Worm (Caenorhabditis elegans) whole organism, early embryonic: Measurements from ENCODE around the gene ntl-3.
A peak's percentile ranks its signal among the peaks of the same experiment; 100 is the strongest.

Experiments used
- B0310.2 ChIP-seq: sonication (generic microtip); optimal IDR thresholded peaks from 2 replicates; lab custom pipeline; 2016; ENCODE audit warnings: mild to moderate bottlenecking, missing genetic modification characterization, missing compliant biosample characterization
- F13C5.2 ChIP-seq: sonication (generic microtip); optimal IDR thresholded peaks from 2 replicates; lab custom pipeline; 2017; ENCODE audit warnings: mild to moderate bottlenecking, missing genetic modification characterization, inconsistent platforms, missing compliant biosample characterization
- aly-1 ChIP-seq: sonication (generic microtip); optimal IDR thresholded peaks from 2 replicates; lab custom pipeline; 2016; ENCODE audit warnings: missing genetic modification characterization, missing compliant biosample characterization
- ama-1 ChIP-seq: fragments of 150-350 bp; optimal IDR thresholded peaks from 2 replicates; lab custom pipeline; 2014
- ceh-13 ChIP-seq: fragments of 200-800 bp; sonication (Bioruptor generic); optimal IDR thresholded peaks from 2 replicates; lab custom pipeline; 2018; ENCODE audit warnings: mild to moderate bottlenecking, missing genetic modification characterization, missing compliant biosample characterization
- ceh-36 ChIP-seq: sonication (generic microtip); optimal IDR thresholded peaks from 2 replicates; lab custom pipeline; 2016; ENCODE audit warnings: missing genetic modification characterization, inconsistent platforms, missing compliant biosample characterization
- ets-7 ChIP-seq: sonication (generic microtip); optimal IDR thresholded peaks from 2 replicates; lab custom pipeline; 2016; ENCODE audit warnings: missing genotype, missing genetic modification characterization, missing compliant biosample characterization
- flt-1 ChIP-seq: fragments of 200-800 bp; sonication (Bioruptor generic); IDR thresholded peaks from 2 replicates; pipeline ENCODE4 v1.3.6; 2022; ENCODE audit warnings: missing genetic modification characterization, missing compliant biosample characterization
- hmbx-1 ChIP-seq: sonication (generic microtip); optimal IDR thresholded peaks from 2 replicates; lab custom pipeline; 2016; ENCODE audit warnings: mild to moderate bottlenecking, missing genetic modification characterization, missing compliant biosample characterization
- hmg-4 ChIP-seq: fragments of 200-800 bp; sonication (Bioruptor generic); optimal IDR thresholded peaks from 2 replicates; lab custom pipeline; 2018; ENCODE audit warnings: mild to moderate bottlenecking, missing genetic modification characterization, missing compliant biosample characterization
- hnd-1 ChIP-seq: sonication (generic microtip); optimal IDR thresholded peaks from 2 replicates; lab custom pipeline; 2016; ENCODE audit warnings: missing genetic modification characterization, missing compliant biosample characterization
- pes-1 ChIP-seq: fragments of 200-800 bp; sonication (Bioruptor generic); IDR thresholded peaks from 2 replicates; pipeline ENCODE4 v1.3.6; 2022; ENCODE audit warnings: missing genetic modification reagents, missing genetic modification characterization, missing compliant biosample characterization
- scrt-1 ChIP-seq: fragments of 200-800 bp; sonication (Bioruptor generic); IDR thresholded peaks from 2 replicates; pipeline ENCODE4 v1.3.6; 2022; ENCODE audit warnings: missing genetic modification characterization, missing compliant biosample characterization
- sea-1 ChIP-seq: fragments of 200-800 bp; sonication (Bioruptor generic); conservative IDR thresholded peaks from 2 replicates; pipeline ENCODE4 v1.3.6; 2022; ENCODE audit warnings: missing genetic modification characterization, missing compliant biosample characterization
- tbx-11 ChIP-seq: fragments of 200-800 bp; sonication (Bioruptor generic); IDR thresholded peaks from 2 replicates; pipeline ENCODE4 v1.3.6; 2022; ENCODE audit warnings: missing genetic modification characterization, missing compliant biosample characterization
- tbx-37 ChIP-seq: fragments of 200-800 bp; sonication (Bioruptor generic); conservative IDR thresholded peaks from 2 replicates; pipeline ENCODE4 v1.3.6; 2022; ENCODE audit warnings: missing genetic modification reagents, missing genetic modification characterization, missing compliant biosample characterization
- tra-4 ChIP-seq: sonication (generic microtip); optimal IDR thresholded peaks from 2 replicates; lab custom pipeline; 2017; ENCODE audit warnings: missing genetic modification characterization, missing compliant biosample characterization

ntl-3 gene

DNA sequence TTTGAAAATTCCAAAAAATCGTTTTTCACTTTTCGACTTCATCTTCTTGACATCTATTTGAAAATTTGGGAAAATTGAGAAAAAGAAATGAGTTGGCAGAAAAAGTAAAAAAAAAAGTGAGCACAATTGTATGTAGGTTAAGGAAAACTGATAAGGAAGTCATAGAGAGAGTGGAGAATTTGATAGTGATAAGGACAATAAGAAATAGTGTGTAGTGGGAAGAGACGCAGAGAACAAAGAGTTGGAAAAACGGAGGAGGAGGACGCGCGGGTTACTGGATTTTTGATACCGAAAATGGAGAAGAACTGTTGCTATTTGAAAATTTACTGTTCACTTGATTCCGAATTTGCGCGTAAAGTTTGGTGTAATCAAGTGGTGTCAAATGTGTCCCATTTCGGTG lies 32.5 kb upstream of the ntl-3 start, which contains the start of gene Y56A3A.6:
Y56A3A.6 (minus strand) TSS at position 53 of the 400 bp plus-strand sequence.
- TF ChIP-seq ceh-36 (tag; lab: Kevin White, UChicago) = no peak
- TF ChIP-seq tra-4 = no peak
- no peak for TF ChIP-seq pes-1 (GFP tag; lab: Robert Waterston, UW)
- TF ChIP-seq B0310.2 (tag; lab: Kevin White, UChicago) = no peak
- TF ChIP-seq ceh-13 (GFP tag; lab: Kevin White, UChicago) = no peak
- no peak for TF ChIP-seq sea-1 (GFP tag; lab: Robert Waterston, UW)
- TF ChIP-seq hnd-1 (tag; lab: Kevin White, UChicago) = no peak
- TF ChIP-seq hmg-4 (GFP tag; lab: Kevin White, UChicago) = no peak
- no peak for TF ChIP-seq scrt-1 (GFP tag; lab: Robert Waterston, UW)

DNA sequence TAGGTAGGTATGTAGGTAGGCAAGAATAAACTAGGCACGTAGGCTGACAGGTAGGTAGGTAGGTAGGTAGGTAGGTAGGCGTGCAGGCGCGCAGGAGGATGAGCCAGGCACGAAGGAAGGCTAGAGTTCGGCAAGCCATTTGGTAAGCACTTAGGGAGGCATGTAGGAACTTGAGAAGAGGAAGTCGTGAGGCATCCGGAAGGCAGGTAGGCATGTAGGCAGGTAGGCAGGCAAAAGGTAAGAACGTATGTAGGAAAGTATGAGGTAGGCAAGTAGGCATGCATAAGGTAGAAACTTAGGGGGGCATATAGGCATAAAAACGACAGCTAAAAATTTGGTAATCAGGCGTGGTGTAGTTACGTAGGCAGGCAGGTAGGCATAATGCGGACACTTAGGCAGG lies 29.9 kb upstream of the ntl-3 start:
- TF ChIP-seq tbx-11 = no peak
- TF ChIP-seq tbx-37 (GFP tag; lab: Robert Waterston, UW) = no peak
- TF ChIP-seq ceh-13 (GFP tag; lab: Kevin White, UChicago) = no peak
- no peak for TF ChIP-seq ets-7 (tag; lab: Kevin White, UChicago)
- TF ChIP-seq ama-1 (lab: Kevin White, UChicago) = no peak
- TF ChIP-seq ceh-36 (tag; lab: Kevin White, UChicago) = no peak
- no peak for TF ChIP-seq hmg-4 (GFP tag; lab: Kevin White, UChicago)
- TF ChIP-seq B0310.2 (tag; lab: Kevin White, UChicago) = no peak
- TF ChIP-seq aly-1 (tag; lab: Kevin White, UChicago) = no peak
- TF ChIP-seq hnd-1 (tag; lab: Kevin White, UChicago) = no peak
- no peak for TF ChIP-seq hmbx-1 (tag; lab: Kevin White, UChicago)
- TF ChIP-seq scrt-1 (GFP tag; lab: Robert Waterston, UW) = no peak
- TF ChIP-seq flt-1 (GFP tag; lab: Robert Waterston, UW) = no peak
- no peak for TF ChIP-seq pes-1 (GFP tag; lab: Robert Waterston, UW)
- no peak for TF ChIP-seq tra-4
- TF ChIP-seq sea-1 (GFP tag; lab: Robert Waterston, UW) = no peak
- TF ChIP-seq F13C5.2 (tag; lab: Kevin White, UChicago) = no peak

DNA sequence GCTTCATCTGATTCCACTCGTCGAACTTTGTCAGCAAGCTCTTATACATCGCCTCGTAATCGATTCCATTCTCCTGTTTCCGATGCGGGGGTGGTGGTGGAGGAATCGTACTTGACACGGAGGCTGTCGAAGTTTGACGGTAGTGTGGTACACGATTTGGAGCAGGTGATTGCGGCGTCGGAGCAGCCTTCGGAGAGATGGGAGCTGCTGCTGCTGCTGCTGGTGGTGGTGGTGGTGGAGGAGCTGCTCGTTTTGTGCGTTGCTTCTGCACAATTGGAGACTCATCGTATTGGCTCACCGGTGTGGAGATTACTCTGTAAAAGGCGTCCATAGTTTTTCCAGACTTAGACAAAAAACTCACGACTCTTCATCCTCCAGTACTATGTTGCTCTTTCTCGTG lies 28.0 kb upstream of the ntl-3 start:
- no peak for TF ChIP-seq tbx-37 (GFP tag; lab: Robert Waterston, UW)
- TF ChIP-seq ets-7 (tag; lab: Kevin White, UChicago) = no peak
- TF ChIP-seq sea-1 (GFP tag; lab: Robert Waterston, UW) = no peak
- no peak for TF ChIP-seq aly-1 (tag; lab: Kevin White, UChicago)
- no peak for TF ChIP-seq ceh-36 (tag; lab: Kevin White, UChicago)
- TF ChIP-seq hnd-1 (tag; lab: Kevin White, UChicago) = no peak
- no peak for TF ChIP-seq F13C5.2 (tag; lab: Kevin White, UChicago)

DNA sequence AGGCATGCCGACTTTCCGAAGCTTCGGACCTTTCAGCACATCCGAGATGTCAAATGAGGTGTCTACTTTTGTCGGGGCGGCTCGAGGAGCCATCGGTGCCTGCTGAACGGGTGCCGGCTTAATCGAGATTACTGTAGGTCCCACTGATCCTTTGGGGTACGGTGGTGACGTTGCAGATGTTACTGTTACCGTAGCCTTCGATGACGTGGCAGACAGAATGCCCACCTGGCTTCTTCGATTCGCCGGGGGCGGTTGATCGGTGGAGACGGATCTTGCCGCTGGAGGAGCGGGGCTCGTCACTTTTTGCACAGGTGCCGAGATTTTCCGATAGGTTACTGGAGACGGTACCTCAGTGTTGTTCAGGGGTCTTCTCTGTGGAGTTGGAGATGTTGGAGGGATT lies 25.4 kb upstream of the ntl-3 start:
- TF ChIP-seq B0310.2 (tag; lab: Kevin White, UChicago) (no peak), aly-1 (tag; lab: Kevin White, UChicago) (no peak), ceh-13 (GFP tag; lab: Kevin White, UChicago) (no peak), ama-1 (lab: Kevin White, UChicago) (no peak), F13C5.2 (tag; lab: Kevin White, UChicago) (no peak), scrt-1 (GFP tag; lab: Robert Waterston, UW) (no peak), sea-1 (GFP tag; lab: Robert Waterston, UW) (no peak), flt-1 (GFP tag; lab: Robert Waterston, UW) (no peak), tra-4 (no peak), pes-1 (GFP tag; lab: Robert Waterston, UW) (no peak), tbx-11 (no peak)

DNA sequence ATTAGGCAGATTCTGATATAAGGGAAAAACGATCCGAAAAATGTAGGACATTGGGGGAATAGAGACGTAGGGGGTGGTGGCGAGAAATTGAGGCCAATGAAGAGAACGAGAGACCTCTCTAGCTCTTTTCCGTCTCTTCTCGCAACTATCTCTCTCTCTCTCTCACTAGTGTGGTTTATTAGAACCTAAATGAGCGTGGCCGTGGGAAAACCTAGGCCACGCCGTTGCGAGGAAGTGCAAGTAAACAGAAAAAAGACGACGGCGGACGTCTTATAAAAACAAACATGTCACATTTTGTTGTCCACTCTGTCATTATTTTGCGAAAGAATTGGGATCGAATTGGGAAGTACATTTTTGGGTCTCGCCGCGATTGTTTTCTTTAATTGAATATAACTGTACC lies 23.7 kb upstream of the ntl-3 start:
- TF ChIP-seq aly-1 (tag; lab: Kevin White, UChicago) (no peak), pes-1 (GFP tag; lab: Robert Waterston, UW) (peak; percentile 43; the same call in 1 of the 2 replicates), tra-4 (no peak), hmg-4 (GFP tag; lab: Kevin White, UChicago) (peak; percentile 72), F13C5.2 (tag; lab: Kevin White, UChicago) (peak; percentile 55), tbx-37 (GFP tag; lab: Robert Waterston, UW) (peak; percentile 51)

DNA sequence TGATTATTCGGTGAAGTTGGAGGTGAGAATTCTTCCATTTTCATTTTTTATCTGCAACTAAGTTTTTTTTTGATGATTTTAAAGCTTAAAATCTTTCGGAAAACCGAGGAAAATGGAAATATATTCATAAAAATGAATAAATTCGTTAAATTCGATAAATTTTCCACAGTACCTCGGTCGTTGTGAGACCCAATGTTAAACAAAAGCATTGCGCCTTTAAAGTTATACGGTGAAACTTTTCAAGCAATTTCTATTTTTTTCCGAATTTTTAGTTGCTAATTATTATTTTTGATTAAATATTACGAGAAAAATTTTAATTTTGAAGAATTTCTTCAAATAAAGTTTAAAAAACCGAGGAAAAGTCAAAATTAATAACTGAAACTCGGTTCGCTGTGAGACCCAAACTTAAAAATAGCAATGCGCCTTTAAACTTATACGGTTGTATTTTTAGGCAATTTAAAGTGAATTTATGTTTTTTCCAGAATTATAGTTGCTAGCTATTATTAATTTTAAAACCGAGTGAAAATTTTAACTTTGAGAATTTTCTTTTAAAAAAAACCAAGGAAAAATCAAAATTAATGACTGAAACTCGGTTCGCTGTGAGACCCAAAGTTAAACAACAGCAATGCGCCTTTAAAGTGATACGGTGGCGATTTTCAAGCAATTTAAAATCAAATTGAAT lies 23.1 kb upstream of the ntl-3 start, which contains the start of gene taf-12:
taf-12 (minus strand) TSS at position 51 of the 682 bp plus-strand sequence.
- TF ChIP-seq sea-1 (GFP tag; lab: Robert Waterston, UW) = no peak
- TF ChIP-seq scrt-1 (GFP tag; lab: Robert Waterston, UW) = no peak
- no peak for TF ChIP-seq F13C5.2 (tag; lab: Kevin White, UChicago)
- no peak for TF ChIP-seq hmg-4 (GFP tag; lab: Kevin White, UChicago)
- no peak for TF ChIP-seq ets-7 (tag; lab: Kevin White, UChicago)
- TF ChIP-seq tra-4 = no peak
- TF ChIP-seq hmbx-1 (tag; lab: Kevin White, UChicago) = no peak
- no peak for TF ChIP-seq ama-1 (lab: Kevin White, UChicago)
- no peak for TF ChIP-seq ceh-13 (GFP tag; lab: Kevin White, UChicago)
- no peak for TF ChIP-seq B0310.2 (tag; lab: Kevin White, UChicago)
- TF ChIP-seq flt-1 (GFP tag; lab: Robert Waterston, UW) = no peak
- TF ChIP-seq aly-1 (tag; lab: Kevin White, UChicago) = no peak
- no peak for TF ChIP-seq pes-1 (GFP tag; lab: Robert Waterston, UW)
- TF ChIP-seq ceh-36 (tag; lab: Kevin White, UChicago) = no peak
- TF ChIP-seq hnd-1 (tag; lab: Kevin White, UChicago) = no peak
- no peak for TF ChIP-seq tbx-37 (GFP tag; lab: Robert Waterston, UW)

DNA sequence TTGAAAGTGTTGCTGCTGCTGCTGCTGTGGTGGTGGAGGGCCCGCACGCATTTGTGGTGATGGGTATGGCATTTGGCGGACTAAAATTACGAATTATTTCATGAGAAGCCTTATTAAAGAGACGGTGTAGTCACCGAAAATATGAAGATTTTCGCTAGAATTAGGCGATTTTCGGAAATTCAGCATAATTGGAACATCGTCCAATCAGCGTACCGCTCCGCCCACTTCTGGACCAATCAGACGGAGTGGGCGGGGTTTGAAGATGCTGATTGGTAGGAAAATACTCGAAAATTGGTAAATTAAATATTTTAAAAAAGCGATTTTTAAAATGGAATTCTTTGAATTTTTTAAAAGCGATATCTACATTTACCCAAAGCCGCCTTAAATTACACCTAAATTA lies 19.9 kb upstream of the ntl-3 start:
- TF ChIP-seq ama-1 (lab: Kevin White, UChicago) (no peak), ceh-36 (tag; lab: Kevin White, UChicago) (no peak), aly-1 (tag; lab: Kevin White, UChicago) (no peak), flt-1 (GFP tag; lab: Robert Waterston, UW) (no peak), tbx-37 (GFP tag; lab: Robert Waterston, UW) (no peak), sea-1 (GFP tag; lab: Robert Waterston, UW) (no peak), hmbx-1 (tag; lab: Kevin White, UChicago) (no peak), hmg-4 (GFP tag; lab: Kevin White, UChicago) (no peak), tra-4 (no peak), F13C5.2 (tag; lab: Kevin White, UChicago) (no peak), scrt-1 (GFP tag; lab: Robert Waterston, UW) (no peak), ceh-13 (GFP tag; lab: Kevin White, UChicago) (no peak), B0310.2 (tag; lab: Kevin White, UChicago) (no peak), hnd-1 (tag; lab: Kevin White, UChicago) (no peak), pes-1 (GFP tag; lab: Robert Waterston, UW) (no peak), tbx-11 (no peak)
